Worm (Caenorhabditis elegans) whole organism, L4/young adult: ENCODE data around the gene R11G11.16.

Source experiments
- W03F9.2 ChIP-seq: fragments of 150-350 bp; optimal IDR thresholded peaks from 2 replicates; lab custom pipeline; 2014; ENCODE audit warnings: missing biosample characterization, missing genetic modification characterization
- dao-5 ChIP-seq: sonication (generic microtip); optimal IDR thresholded peaks from 2 replicates; lab custom pipeline; 2016; ENCODE audit warnings: missing genotype, missing genetic modification characterization, moderate library complexity, missing compliant biosample characterization
- him-1 ChIP-seq: sonication (generic microtip); optimal IDR thresholded peaks from 2 replicates; lab custom pipeline; 2016; ENCODE audit warnings: missing genotype, missing genetic modification reagents, missing genetic modification characterization, missing compliant biosample characterization

R11G11.16 gene

DNA sequence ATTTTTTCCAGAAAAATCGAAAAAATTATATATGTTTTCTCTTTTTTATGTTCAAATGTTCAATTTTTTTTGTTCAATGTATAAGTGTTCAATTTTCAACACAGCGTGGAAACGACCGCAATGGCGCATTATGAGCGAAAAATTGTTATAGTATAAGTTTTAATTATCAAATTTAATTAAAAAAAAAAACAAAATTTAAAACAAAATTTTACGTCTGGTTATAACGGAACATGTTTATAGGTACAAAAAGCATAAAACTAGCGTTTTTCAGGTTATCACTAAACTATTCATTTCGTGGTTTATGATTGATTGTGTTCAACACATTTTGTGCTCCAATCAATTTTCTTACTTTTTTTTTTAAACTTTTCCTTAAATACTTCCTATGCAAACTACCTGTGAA is 35.6 kb downstream of the R11G11.16 start, which contains the start of gene nhr-106:
Gene nhr-106, plus strand, starts transcription at position 301 of the 400 bp plus-strand sequence.
- TF ChIP-seq W03F9.2 (tag; lab: Kevin White, UChicago) (no peak), him-1 (tag; lab: Kevin White, UChicago) (no peak), dao-5 (tag; lab: Kevin White, UChicago) (no peak)

DNA sequence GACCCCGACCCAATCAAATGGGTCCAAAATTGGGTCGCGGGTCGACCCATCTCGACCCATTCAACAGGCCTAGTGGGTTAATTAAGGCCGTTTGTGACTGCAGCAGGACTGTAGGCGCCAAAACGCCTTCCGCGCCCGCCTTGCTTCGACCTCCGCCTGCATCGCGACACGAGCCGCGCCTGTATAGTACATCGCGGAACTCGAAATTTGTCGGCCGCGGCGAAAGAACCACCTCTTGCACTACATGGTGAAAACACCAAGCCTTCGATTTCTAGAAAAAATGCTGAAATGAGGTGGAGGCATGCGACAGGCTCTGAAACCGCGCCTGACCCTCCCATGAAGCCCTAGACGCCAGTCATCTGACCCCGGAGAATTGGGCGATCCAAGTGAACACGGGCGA is 37.0 kb downstream of the R11G11.16 start:
- TF ChIP-seq dao-5 (tag; lab: Kevin White, UChicago) (no peak), him-1 (tag; lab: Kevin White, UChicago) (no peak)

DNA sequence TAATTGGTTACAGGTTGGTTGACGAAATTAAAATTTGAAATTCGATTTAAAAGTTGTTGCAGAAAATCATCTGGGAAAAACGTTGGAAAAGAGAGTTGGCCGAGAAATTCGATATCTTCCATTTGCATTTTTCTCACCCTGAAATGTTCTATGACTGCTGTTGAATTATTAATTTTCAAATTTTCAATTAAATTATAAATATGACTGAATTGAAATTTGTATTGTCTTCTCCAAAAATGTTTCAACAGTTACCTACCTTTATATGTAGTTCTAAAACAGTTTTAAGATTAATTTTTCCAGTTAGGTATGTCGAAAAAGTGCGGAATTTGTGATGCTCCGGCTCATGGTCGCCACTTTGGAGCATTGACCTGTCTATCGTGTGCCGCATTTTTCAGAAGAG is 38.3 kb downstream of the R11G11.16 start, which contains the start of gene nhr-211:
Gene nhr-211, plus strand, starts transcription at position 301 of the 400 bp plus-strand sequence.
- no peak for TF ChIP-seq dao-5 (tag; lab: Kevin White, UChicago)
- no peak for TF ChIP-seq him-1 (tag; lab: Kevin White, UChicago)
- TF ChIP-seq W03F9.2 (tag; lab: Kevin White, UChicago), result no peak

DNA sequence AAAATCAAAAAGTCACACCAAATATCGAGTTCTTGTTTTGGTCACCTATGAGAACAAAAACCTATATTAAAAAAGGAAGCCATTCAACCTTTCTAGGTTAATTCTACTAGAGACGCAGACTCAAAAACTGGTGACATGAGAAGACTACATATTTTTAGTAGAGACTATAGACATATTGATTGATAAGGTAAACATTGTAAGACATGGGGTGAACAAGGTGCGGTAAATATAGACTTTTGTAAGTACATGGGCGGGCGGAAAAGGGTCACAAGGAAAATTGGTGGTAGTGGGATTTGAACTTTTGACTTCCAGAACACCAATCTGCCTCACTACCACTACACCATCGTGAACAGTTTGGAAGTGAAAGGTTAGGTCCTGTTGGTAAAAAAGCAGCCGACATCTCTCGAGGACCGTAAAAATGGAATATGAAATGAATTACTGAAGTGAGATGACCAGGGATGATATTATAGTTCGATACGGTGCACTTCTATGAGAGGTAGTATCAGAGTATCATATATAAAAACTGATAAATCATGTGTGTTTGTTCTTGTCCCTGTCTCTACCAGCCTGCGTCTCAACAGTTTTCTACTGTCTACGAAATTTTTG is 40.6 kb downstream of the R11G11.16 start, which contains the start of gene nhr-212:
Gene nhr-212, plus strand, starts transcription at position 573 of the 606 bp plus-strand sequence.
- TF ChIP-seq him-1 (tag; lab: Kevin White, UChicago) (no peak), W03F9.2 (tag; lab: Kevin White, UChicago) (no peak), dao-5 (tag; lab: Kevin White, UChicago) (no peak)

DNA sequence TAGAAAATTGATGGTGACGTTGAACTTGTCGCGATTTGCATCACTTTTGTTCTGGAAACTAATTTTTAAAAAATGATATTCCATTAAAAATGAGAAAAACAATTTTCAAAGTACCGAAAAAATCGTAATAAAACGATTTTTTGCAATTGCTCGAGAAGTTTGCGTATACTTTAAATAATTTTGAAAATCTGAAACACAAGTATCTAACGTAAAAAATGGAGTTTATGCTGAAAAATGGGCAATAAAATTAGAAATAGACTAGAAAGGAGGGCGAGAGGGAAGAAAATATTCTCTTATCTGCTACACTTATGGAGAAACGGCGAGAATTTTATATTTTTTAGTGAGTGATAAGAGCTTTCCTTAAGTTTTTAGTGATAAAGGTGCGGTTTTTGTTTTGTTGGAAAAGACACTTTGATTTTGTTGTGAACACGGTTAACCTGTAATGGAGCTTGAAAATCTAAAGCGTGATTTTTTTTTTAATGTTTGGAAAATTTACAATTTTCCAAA is 41.6 kb downstream of the R11G11.16 start, which contains the start of gene nhr-130:
Gene nhr-130, minus strand, starts transcription at position 51 of the 507 bp plus-strand sequence.
- TF ChIP-seq W03F9.2 (tag; lab: Kevin White, UChicago) (no peak), dao-5 (tag; lab: Kevin White, UChicago) (no peak), him-1 (tag; lab: Kevin White, UChicago) (no peak)

ce11 chrV:482860-483259 is 42.1 kb downstream of the R11G11.16 start:
- TF ChIP-seq W03F9.2 (tag; lab: Kevin White, UChicago) (no peak), dao-5 (tag; lab: Kevin White, UChicago) (no peak), him-1 (tag; lab: Kevin White, UChicago) (no peak)

- TF ChIP-seq him-1 (tag; lab: Kevin White, UChicago) (no peak), dao-5 (tag; lab: Kevin White, UChicago) (no peak), W03F9.2 (tag; lab: Kevin White, UChicago) (no peak)
These were observed 45.9 kb downstream of the R11G11.16 start for ce11 chrV:479046-479445.

DNA sequence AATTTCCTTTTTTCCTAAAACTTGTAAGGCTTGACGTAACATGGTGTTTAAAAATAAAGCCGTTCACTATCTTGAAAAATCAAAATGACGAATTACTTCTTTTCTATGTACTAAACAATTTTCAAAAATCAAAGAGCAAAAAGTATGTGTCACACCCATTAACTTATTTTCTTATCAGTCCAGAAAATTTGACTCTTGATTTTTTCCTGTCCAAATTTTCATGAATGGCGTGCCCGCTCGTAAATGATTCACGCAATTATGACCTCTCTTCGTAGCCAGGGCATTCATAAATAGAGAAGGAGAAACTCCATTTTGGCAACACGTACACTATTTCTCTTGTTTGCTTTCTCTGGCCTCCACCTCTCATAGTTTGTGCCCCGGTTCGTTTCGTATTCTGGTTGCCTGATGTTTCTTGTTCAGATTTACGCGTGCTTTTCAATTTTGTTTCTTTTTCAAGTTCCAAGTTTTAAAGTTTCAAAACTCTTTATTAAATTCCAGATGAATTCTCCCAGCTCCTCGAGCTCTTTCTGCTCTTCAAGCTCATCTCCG is 47.2 kb downstream of the R11G11.16 start, which contains the start of gene nhr-55:
Gene nhr-55, plus strand, starts transcription at position 499 of the 549 bp plus-strand sequence.
- TF ChIP-seq W03F9.2 (tag; lab: Kevin White, UChicago) (no peak), dao-5 (tag; lab: Kevin White, UChicago) (no peak), him-1 (tag; lab: Kevin White, UChicago) (no peak)
